Fruit fly (Drosophila melanogaster): ENCODE data around the gene Sfp24F.

Sfp24F gene

DNA sequence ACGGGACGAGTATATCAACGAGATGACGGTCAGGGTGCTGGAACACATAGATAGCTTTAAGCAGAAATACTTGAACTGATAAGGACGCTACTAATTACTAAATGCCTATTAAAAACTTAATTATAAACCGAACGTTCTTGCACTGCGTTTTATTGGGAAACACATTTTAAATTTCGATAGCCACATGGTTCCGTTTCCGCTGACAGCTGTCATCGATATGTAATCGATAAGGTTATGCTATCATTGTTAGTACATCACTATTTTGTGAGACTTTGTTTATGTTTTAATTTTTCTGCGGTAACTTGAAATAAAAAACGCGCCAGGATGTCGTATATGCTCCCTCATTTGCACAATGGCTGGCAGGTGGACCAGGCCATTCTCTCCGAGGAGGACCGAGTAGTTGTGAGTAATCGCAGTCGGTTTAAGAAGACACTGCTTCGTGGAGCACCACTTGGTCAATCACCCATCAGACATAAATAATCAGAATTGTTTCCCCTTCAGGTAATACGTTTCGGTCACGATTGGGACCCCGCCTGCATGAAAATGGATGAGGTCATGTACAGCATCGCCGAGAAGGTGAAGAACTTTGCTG lies 38.8 kb downstream of the Sfp24F start, which contains the start of gene Dim1 (continued):
- TF ChIP-seq Dad (GFP tag; optimal IDR thresholded peaks at IDR 0.05) (peak; percentile 50), CG8388 (GFP tag; optimal IDR thresholded peaks at IDR 0.05) (peak; percentile 38), CG17829 (tag; optimal IDR thresholded peaks at IDR 0.05) (no peak), CG4854 (GFP tag; optimal IDR thresholded peaks at IDR 0.05) (no peak), CG17568 (GFP tag; optimal IDR thresholded peaks at IDR 0.05) (no peak), NFAT (GFP tag; IDR thresholded peaks at IDR 0.05) (no peak), jing (GFP tag; optimal IDR thresholded peaks at IDR 0.05) (no peak), CG8478 (optimal IDR thresholded peaks at IDR 0.05) (no peak), HHEX (GFP tag; optimal IDR thresholded peaks at IDR 0.05) (no peak), Spps (tag; optimal IDR thresholded peaks at IDR 0.05) (no peak), tap (tag; optimal IDR thresholded peaks at IDR 0.05) (no peak), CG32532 (GFP tag; IDR thresholded peaks at IDR 0.05) (no peak), CG13424 (tag; optimal IDR thresholded peaks at IDR 0.05) (no peak), sd (tag; optimal IDR thresholded peaks at IDR 0.05) (no peak), CHES-1-like (GFP tag; optimal IDR thresholded peaks at IDR 0.05) (peak; percentile 24), pan (optimal IDR thresholded peaks at IDR 0.05) (no peak), pan (GFP tag; optimal IDR thresholded peaks at IDR 0.05 in 1 of 2, IDR thresholded peaks at IDR 0.05 in 1 of 2) (no peak), C15 (GFP tag; IDR thresholded peaks at IDR 0.05) (no peak), Med (GFP tag) (peak; percentile 94), Dek (tag; optimal IDR thresholded peaks at IDR 0.05) (no peak), kay (GFP tag; optimal IDR thresholded peaks at IDR 0.05) (no peak), CG1603 (tag; optimal IDR thresholded peaks at IDR 0.05) (no peak), insv (GFP tag; optimal IDR thresholded peaks at IDR 0.05) (no peak), zfh1 (GFP tag; IDR thresholded peaks at IDR 0.05) (peak; percentile 30; the same call in 1 of the 3 replicates), Xbp1 (GFP tag; optimal IDR thresholded peaks at IDR 0.05) (no peak), CG3163 (GFP tag; optimal IDR thresholded peaks at IDR 0.05) (peak; percentile 5), CTCF (GFP tag; optimal IDR thresholded peaks at IDR 0.05) (peak; percentile 14), CG5245 (GFP tag; optimal IDR thresholded peaks at IDR 0.05) (no peak), pho (GFP tag; optimal IDR thresholded peaks at IDR 0.05) (no peak), CG10462 (GFP tag; optimal IDR thresholded peaks at IDR 0.05) (no peak), luna (GFP tag; optimal IDR thresholded peaks at IDR 0.05) (peak; percentile 42), CG6689 (GFP tag; IDR thresholded peaks at IDR 0.05) (no peak), seq (GFP tag; IDR thresholded peaks at IDR 0.05) (no peak), dati (GFP tag; IDR thresholded peaks at IDR 0.05) (no peak), gt (GFP tag; IDR thresholded peaks at IDR 0.05) (no peak), CG5180 (GFP tag; optimal IDR thresholded peaks at IDR 0.05) (no peak), CG17186 (GFP tag; optimal IDR thresholded peaks at IDR 0.05) (peak; percentile 36), sna (GFP tag; IDR thresholded peaks at IDR 0.05; ENCODE audit: partially characterized antibody) (peak; percentile 78), CG6683 (GFP tag; optimal IDR thresholded peaks at IDR 0.05) (no peak), twi (tag; optimal IDR thresholded peaks at IDR 0.05) (no peak), fd102C (GFP tag; optimal IDR thresholded peaks at IDR 0.05) (no peak), D19B (GFP tag; optimal IDR thresholded peaks at IDR 0.05) (no peak), CG10979 (tag; optimal IDR thresholded peaks at IDR 0.05) (peak; percentile 34), zf30C (GFP tag; optimal IDR thresholded peaks at IDR 0.05) (no peak), Fer1 (GFP tag; optimal IDR thresholded peaks at IDR 0.05) (no peak), CG31224 (GFP tag; IDR thresholded peaks at IDR 0.05) (no peak), Dbx (GFP tag; IDR thresholded peaks at IDR 0.05) (no peak), CG18599 (GFP tag; optimal IDR thresholded peaks at IDR 0.05) (no peak), CG7786 (GFP tag; optimal IDR thresholded peaks at IDR 0.05) (no peak), HmgD (GFP tag; optimal IDR thresholded peaks at IDR 0.05) (no peak), pfk (GFP tag; optimal IDR thresholded peaks at IDR 0.05) (no peak), Sox100B (GFP tag; optimal IDR thresholded peaks at IDR 0.05) (no peak)

Measured in whole organism, embryonic.